Worm (Caenorhabditis elegans) whole organism, L4 larva: ENCODE data around the gene ttr-41.

ENCODE experiments used
- Y48G9A.11 ChIP-seq: fragments of 200-800 bp; sonication (Bioruptor generic); IDR thresholded peaks from 2 replicates; pipeline ENCODE4 v1.3.6; 2022; ENCODE audit warnings: missing genetic modification reagents, missing genetic modification characterization, missing compliant biosample characterization
- ama-1 ChIP-seq: fragments of 150-350 bp; optimal IDR thresholded peaks from 2 replicates; lab custom pipeline; 2014; ENCODE audit warnings: inconsistent platforms, mixed read lengths
- ceh-82 ChIP-seq: sonication (generic microtip); optimal IDR thresholded peaks from 2 replicates; lab custom pipeline; 2017; ENCODE audit warnings: missing biosample characterization, missing genetic modification characterization
- ctbp-1 ChIP-seq: fragments of 200-800 bp; sonication (Bioruptor generic); IDR thresholded peaks from 2 replicates; pipeline ENCODE4 v1.3.6; 2022; ENCODE audit warnings: missing genetic modification reagents, missing genetic modification characterization, missing compliant biosample characterization
- egl-27 ChIP-seq: sonication (generic microtip); optimal IDR thresholded peaks from 3 replicates; lab custom pipeline; 2017; ENCODE audit warnings: missing biosample characterization, missing genetic modification reagents, missing genetic modification characterization
- lin-13 ChIP-seq: fragments of 150-350 bp; optimal IDR thresholded peaks from 2 replicates; lab custom pipeline; 2014; ENCODE audit warnings: missing biosample characterization, missing genetic modification reagents, missing genetic modification characterization
- madf-9 ChIP-seq: fragments of 200-800 bp; sonication (Bioruptor generic); conservative IDR thresholded peaks from 2 replicates; pipeline ENCODE4 v1.3.6; 2022; ENCODE audit warnings: missing genetic modification reagents, missing genetic modification characterization, missing compliant biosample characterization
- nhr-237 ChIP-seq: sonication (generic microtip); optimal IDR thresholded peaks from 2 replicates; lab custom pipeline; 2017; ENCODE audit warnings: missing biosample characterization, missing genetic modification characterization
- nhr-25 ChIP-seq: sonication (generic microtip); optimal IDR thresholded peaks from 2 replicates; lab custom pipeline; 2017; ENCODE audit warnings: missing genetic modification characterization, mild to moderate bottlenecking, missing compliant biosample characterization, antibody characterized with exemption, moderate library complexity, borderline replicate concordance; ENCODE audit not compliant: insufficient read depth
- nhr-77 ChIP-seq: fragments of 150-350 bp; optimal IDR thresholded peaks from 2 replicates; lab custom pipeline; 2014; ENCODE audit warnings: missing biosample characterization, missing genetic modification characterization
- pqm-1 ChIP-seq: sonication (generic microtip); optimal IDR thresholded peaks from 2 replicates; lab custom pipeline; 2017; ENCODE audit warnings: missing biosample characterization, missing genetic modification characterization
- snpc-4 ChIP-seq: fragments of 150-350 bp; optimal IDR thresholded peaks from 2 replicates; lab custom pipeline; 2014; ENCODE audit warnings: missing biosample characterization, missing genetic modification characterization
- unc-62 ChIP-seq, 3 experiments: fragments of 150-350 bp in 1 of 3; sonication (generic microtip); optimal IDR thresholded peaks in 2 of 3; peaks in 1 of 3; 1 replicate in 1 of 3; 2 replicates in 2 of 3; lab custom pipeline; 2014 to 2017; ENCODE audit warnings: missing biosample characterization in 3 of 3, missing genetic modification characterization in 3 of 3, missing genetic modification reagents in 3 of 3, missing genotype in 1 of 3
- zfp-3 ChIP-seq: fragments of 200-800 bp; sonication (Bioruptor generic); conservative IDR thresholded peaks from 2 replicates; pipeline ENCODE4 v1.3.6; 2022; ENCODE audit warnings: missing genetic modification reagents, missing genetic modification characterization, missing compliant biosample characterization

- TF ChIP-seq zfp-3, result no peak
- no peak for TF ChIP-seq ceh-82 (tag; lab: Kevin White, UChicago)
- TF ChIP-seq unc-62 (GFP tag; optimal IDR thresholded peaks at IDR 0.05 in 1 of 2; lab: Kevin White, UChicago), result no peak
- no peak for TF ChIP-seq unc-62 (tag; optimal IDR thresholded peaks at IDR 0.05; lab: Kevin White, UChicago)
- no peak for TF ChIP-seq madf-9 (GFP tag; lab: Robert Waterston, UW)
- no peak for TF ChIP-seq lin-13 (GFP tag; lab: Kevin White, UChicago)
- TF ChIP-seq pqm-1 (tag; lab: Kevin White, UChicago), result no peak
- no peak for TF ChIP-seq nhr-77 (tag; lab: Kevin White, UChicago)
- no peak for TF ChIP-seq snpc-4
- no peak for TF ChIP-seq nhr-237 (tag; lab: Kevin White, UChicago)
- TF ChIP-seq ctbp-1, result no peak
- TF ChIP-seq Y48G9A.11 (GFP tag; lab: Robert Waterston, UW), result no peak
- TF ChIP-seq ama-1 (lab: Kevin White, UChicago), result no peak
- TF ChIP-seq egl-27 (tag; lab: Kevin White, UChicago), result no peak
- no peak for TF ChIP-seq nhr-25
These were observed 24.7 kb downstream of the ttr-41 start for ce11 chrII:4703011-4703410.
